Worm (Caenorhabditis elegans) whole organism, L3 larva: ENCODE data around the gene T10D4.14.
"Not testable (repeated sequence)": the region's sequence is repeated elsewhere in the genome, so short reads cannot be mapped to it uniquely, and the experiment has no call there.

Source experiments
- R02D3.7 ChIP-seq: fragments of 150-350 bp; optimal IDR thresholded peaks from 2 replicates; lab custom pipeline; 2014; ENCODE audit warnings: missing biosample characterization, missing genetic modification characterization
- ZK546.5 ChIP-seq: sonication (generic microtip); optimal IDR thresholded peaks from 2 replicates; lab custom pipeline; 2017; ENCODE audit warnings: missing biosample characterization, missing genetic modification characterization
- aly-2 ChIP-seq: fragments of 150-350 bp; optimal IDR thresholded peaks from 2 replicates; lab custom pipeline; 2014; ENCODE audit warnings: missing biosample characterization, missing genetic modification characterization
- ama-1 ChIP-seq: fragments of 150-350 bp; optimal IDR thresholded peaks from 2 replicates; lab custom pipeline; 2018
- ceh-16 ChIP-seq: sonication (generic microtip); optimal IDR thresholded peaks from 2 replicates; lab custom pipeline; 2017; ENCODE audit warnings: missing biosample characterization, missing genetic modification characterization
- ceh-28 ChIP-seq: fragments of 150-350 bp; optimal IDR thresholded peaks from 2 replicates; lab custom pipeline; 2014; ENCODE audit warnings: missing biosample characterization, missing genetic modification reagents, missing genetic modification characterization
- ceh-9 ChIP-seq: sonication (generic microtip); optimal IDR thresholded peaks from 2 replicates; lab custom pipeline; 2018; ENCODE audit warnings: missing biosample characterization, missing genetic modification characterization
- elt-1 ChIP-seq: fragments of 150-350 bp; optimal IDR thresholded peaks from 2 replicates; lab custom pipeline; 2014; ENCODE audit warnings: missing biosample characterization, missing genetic modification characterization
- elt-3 ChIP-seq, 3 experiments: fragments of 150-350 bp in 1 of 3; sonication (generic microtip) in 2 of 3; optimal IDR thresholded peaks; 2 replicates in 2 of 3; 4 replicates in 1 of 3; lab custom pipeline; 2014 to 2017; ENCODE audit warnings: missing biosample characterization in 3 of 3, missing genetic modification characterization in 3 of 3
- eor-1 ChIP-seq, 2 experiments: fragments of 150-350 bp; optimal IDR thresholded peaks; 2 replicates each; lab custom pipeline; 2014 to 2018; ENCODE audit warnings: missing biosample characterization in 2 of 2, missing genetic modification characterization in 2 of 2
- fkh-10 ChIP-seq: sonication (generic microtip); optimal IDR thresholded peaks from 2 replicates; lab custom pipeline; 2017; ENCODE audit warnings: missing biosample characterization, missing genetic modification reagents, missing genetic modification characterization
- fkh-2 ChIP-seq: fragments of 150-350 bp; optimal IDR thresholded peaks from 2 replicates; lab custom pipeline; 2014; ENCODE audit warnings: missing biosample characterization, missing genetic modification reagents, missing genetic modification characterization
- jun-1 ChIP-seq: fragments of 150-350 bp; optimal IDR thresholded peaks from 2 replicates; lab custom pipeline; 2014; ENCODE audit warnings: missing biosample characterization, missing genetic modification reagents, missing genetic modification characterization
- lin-15B ChIP-seq: fragments of 150-350 bp; optimal IDR thresholded peaks from 2 replicates; lab custom pipeline; 2014; ENCODE audit warnings: missing biosample characterization, missing genetic modification characterization
- lsy-12 ChIP-seq: sonication (generic microtip); optimal IDR thresholded peaks from 2 replicates; lab custom pipeline; 2016; ENCODE audit warnings: mild to moderate bottlenecking, missing genetic modification characterization, missing compliant biosample characterization
- mml-1 ChIP-seq: fragments of 150-350 bp; sonication (generic microtip); optimal IDR thresholded peaks from 3 replicates; lab custom pipeline; 2014; ENCODE audit warnings: missing biosample characterization, missing genetic modification characterization
- nhr-12 ChIP-seq: fragments of 150-350 bp; optimal IDR thresholded peaks from 2 replicates; lab custom pipeline; 2014; ENCODE audit warnings: missing biosample characterization, missing genetic modification characterization
- nhr-23 ChIP-seq: fragments of 150-350 bp; optimal IDR thresholded peaks from 2 replicates; lab custom pipeline; 2014; ENCODE audit warnings: missing biosample characterization, missing genetic modification reagents, missing genetic modification characterization
- nhr-43 ChIP-seq: sonication (generic microtip); optimal IDR thresholded peaks from 2 replicates; lab custom pipeline; 2016; ENCODE audit warnings: mild to moderate bottlenecking, missing genetic modification characterization, missing compliant biosample characterization; ENCODE audit not compliant: poor library complexity, severe bottlenecking
- nhr-67 ChIP-seq: fragments of 150-350 bp; optimal IDR thresholded peaks from 2 replicates; lab custom pipeline; 2014; ENCODE audit warnings: missing biosample characterization, missing genetic modification characterization
- nhr-76 ChIP-seq: fragments of 150-350 bp; sonication (generic microtip); optimal IDR thresholded peaks from 5 replicates; lab custom pipeline; 2014; ENCODE audit warnings: missing biosample characterization, missing genetic modification characterization
- nhr-77 ChIP-seq: fragments of 150-350 bp; optimal IDR thresholded peaks from 2 replicates; lab custom pipeline; 2014; ENCODE audit warnings: missing biosample characterization, missing genetic modification characterization
- sea-2 ChIP-seq: fragments of 150-350 bp; sonication (generic microtip); optimal IDR thresholded peaks from 4 replicates; lab custom pipeline; 2014; ENCODE audit warnings: missing biosample characterization, missing genetic modification reagents, missing genetic modification characterization
- skn-1 ChIP-seq: fragments of 150-350 bp; optimal IDR thresholded peaks from 2 replicates; lab custom pipeline; 2014; ENCODE audit warnings: missing biosample characterization, missing genetic modification characterization
- snpc-4 ChIP-seq: fragments of 150-350 bp; optimal IDR thresholded peaks from 2 replicates; lab custom pipeline; 2014; ENCODE audit warnings: missing biosample characterization, missing genetic modification characterization
- tbx-2 ChIP-seq: sonication (generic microtip); optimal IDR thresholded peaks from 2 replicates; lab custom pipeline; 2016; ENCODE audit warnings: mild to moderate bottlenecking, missing genetic modification characterization, missing compliant biosample characterization
- unc-39 ChIP-seq: sonication (generic microtip); optimal IDR thresholded peaks from 4 replicates; lab custom pipeline; 2017; ENCODE audit warnings: missing biosample characterization, missing genetic modification characterization
- unc-62 ChIP-seq: fragments of 150-350 bp; sonication (generic microtip); optimal IDR thresholded peaks from 4 replicates; lab custom pipeline; 2014; ENCODE audit warnings: missing biosample characterization, missing genetic modification reagents, missing genetic modification characterization
- zag-1 ChIP-seq: fragments of 150-350 bp; optimal IDR thresholded peaks from 2 replicates; lab custom pipeline; 2014; ENCODE audit warnings: missing biosample characterization, missing genetic modification characterization
- ztf-11 ChIP-seq: fragments of 150-350 bp; optimal IDR thresholded peaks from 2 replicates; lab custom pipeline; 2014; ENCODE audit warnings: missing biosample characterization, missing genetic modification characterization

T10D4.14 gene

DNA sequence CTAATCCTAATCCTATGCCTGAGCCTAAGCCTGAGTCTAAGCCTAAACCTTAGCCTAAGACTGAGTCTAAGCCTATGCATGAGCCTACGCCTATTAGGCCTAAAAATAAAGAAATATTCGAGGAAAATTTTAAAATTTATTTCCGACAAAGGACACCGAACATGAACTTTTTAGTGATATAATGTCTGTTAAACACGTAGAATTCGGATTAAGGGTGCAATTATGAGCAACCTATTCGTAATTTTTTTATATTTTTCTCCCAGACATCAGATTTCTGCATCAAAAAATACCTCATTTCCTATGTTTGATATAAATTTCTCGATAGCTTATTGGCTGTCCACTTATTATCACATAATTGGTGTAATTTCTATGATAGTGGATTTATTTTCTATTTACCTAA, 37.5 kb upstream of the T10D4.14 start, which contains the start of gene Y27F2A.11:
Y27F2A.11 (plus strand) TSS at position 301 of the 400 bp plus-strand sequence.
- not testable (repeated sequence) for TF ChIP-seq ztf-11 (tag; lab: Kevin White, UChicago); mml-1 (tag; lab: Kevin White, UChicago); sea-2 (GFP tag; lab: Kevin White, UChicago)
- TF ChIP-seq, all 47 proteins: peak for 0; not testable (repeated sequence) for 47

DNA sequence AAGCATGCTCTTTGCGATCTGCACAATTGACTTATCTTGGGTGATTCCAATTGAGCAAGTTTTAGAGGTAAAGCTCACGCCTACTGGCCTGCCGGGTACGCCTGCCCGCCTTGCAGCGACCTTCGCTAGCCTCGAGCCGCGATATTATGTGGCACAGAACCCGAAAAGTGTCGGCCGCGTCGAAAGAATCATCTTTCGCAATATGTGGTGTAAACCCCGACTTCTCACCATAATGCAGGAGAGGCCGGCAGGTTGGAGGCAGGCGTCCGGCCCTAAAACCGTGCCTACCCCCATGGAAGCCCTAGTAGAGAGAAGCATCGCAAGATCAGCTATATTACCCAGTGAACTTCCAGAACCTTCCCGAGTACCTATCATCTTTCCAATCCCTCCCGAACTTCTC, 34.3 kb upstream of the T10D4.14 start:
- TF ChIP-seq elt-3 (tag; optimal IDR thresholded peaks at IDR 0.05; lab: Kevin White, UChicago): no peak
- TF ChIP-seq zag-1: no peak
- no peak for TF ChIP-seq nhr-77 (tag; lab: Kevin White, UChicago)
- TF ChIP-seq aly-2: no peak
- TF ChIP-seq nhr-43 (tag; lab: Kevin White, UChicago): no peak
- TF ChIP-seq R02D3.7 (tag; lab: Kevin White, UChicago): no peak
- TF ChIP-seq eor-1 (tag; optimal IDR thresholded peaks at IDR 0.05; lab: Kevin White, UChicago): no peak
- no peak for TF ChIP-seq lin-15B (tag; lab: Kevin White, UChicago)
- TF ChIP-seq nhr-12 (tag; lab: Kevin White, UChicago): no peak
- no peak for TF ChIP-seq fkh-2 (tag; lab: Kevin White, UChicago)
- no peak for TF ChIP-seq sea-2 (GFP tag; lab: Kevin White, UChicago)

- not testable (repeated sequence) for TF ChIP-seq nhr-12 (tag; lab: Kevin White, UChicago); lsy-12; sea-2 (GFP tag; lab: Kevin White, UChicago)
These were observed 33.3 kb upstream of the T10D4.14 start, which contains the start of gene sri-78 for ce11 chrII:3184858-3185257. Gene sri-78, plus strand, starts transcription at chrII:3185158.

- not testable (repeated sequence) for TF ChIP-seq unc-39 (tag; lab: Kevin White, UChicago); snpc-4; elt-1 (tag; lab: Kevin White, UChicago)
These were observed 31.9 kb upstream of the T10D4.14 start, which contains the start of the genes Y27F2A.6 and Y27F2A.8 for ce11 chrII:3183300-3183840. Gene Y27F2A.6, minus strand, starts transcription at chrII:3183400. Gene Y27F2A.8, plus strand, starts transcription at chrII:3183790.

DNA sequence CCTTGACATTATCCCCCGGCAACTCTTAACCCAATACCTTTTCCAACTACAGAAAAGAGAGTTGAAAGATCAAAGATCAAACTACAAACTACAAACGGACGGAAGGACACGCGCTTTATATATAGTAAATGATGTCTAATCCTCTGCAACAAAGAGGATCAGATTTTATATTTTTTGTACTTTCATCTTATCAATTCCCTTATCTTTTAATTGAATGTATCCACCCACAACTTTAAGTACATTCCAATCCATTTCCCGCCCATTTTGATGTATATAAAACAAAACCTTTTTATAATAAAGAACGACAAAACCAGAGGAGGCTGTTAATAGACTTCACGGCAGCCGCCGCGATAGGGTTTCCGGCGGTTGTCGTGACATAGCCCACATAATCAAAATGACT, 26.1 kb upstream of the T10D4.14 start, which contains the start of gene sri-40:
sri-40 (plus strand) TSS at position 301 of the 400 bp plus-strand sequence.
- not testable (repeated sequence) for TF ChIP-seq fkh-10 (GFP tag; lab: Kevin White, UChicago); ZK546.5; ama-1

DNA sequence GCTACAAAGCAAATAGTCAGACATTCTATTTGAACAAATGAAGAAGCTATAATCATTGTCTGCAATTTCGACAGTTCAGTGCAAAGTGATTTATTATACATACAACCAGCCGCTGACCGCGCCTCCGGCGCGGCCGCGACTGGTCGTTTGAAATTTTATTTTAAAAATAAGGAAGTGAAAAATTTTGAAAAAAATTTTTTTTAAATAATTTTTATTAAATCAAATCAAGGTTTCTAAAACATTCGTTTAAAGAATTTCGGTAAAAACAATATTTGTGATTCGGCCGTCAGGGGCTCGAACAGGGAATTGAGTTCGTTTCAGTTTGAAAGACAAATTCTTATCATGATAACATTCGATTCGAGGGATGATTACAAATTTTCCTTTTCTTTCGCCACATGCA, 20.7 kb upstream of the T10D4.14 start, which contains the start of gene Y27F2A.10:
Y27F2A.10 (minus strand) TSS at position 101 of the 400 bp plus-strand sequence.
- TF ChIP-seq tbx-2 (tag; lab: Kevin White, UChicago) (no peak), ceh-28 (tag; lab: Kevin White, UChicago) (no peak), sea-2 (GFP tag; lab: Kevin White, UChicago) (no peak), R02D3.7 (tag; lab: Kevin White, UChicago) (no peak), ceh-9 (tag; lab: Kevin White, UChicago) (no peak), ztf-11 (tag; lab: Kevin White, UChicago) (no peak), nhr-67 (tag; lab: Kevin White, UChicago) (no peak), skn-1 (no peak), nhr-77 (tag; lab: Kevin White, UChicago) (no peak)

DNA sequence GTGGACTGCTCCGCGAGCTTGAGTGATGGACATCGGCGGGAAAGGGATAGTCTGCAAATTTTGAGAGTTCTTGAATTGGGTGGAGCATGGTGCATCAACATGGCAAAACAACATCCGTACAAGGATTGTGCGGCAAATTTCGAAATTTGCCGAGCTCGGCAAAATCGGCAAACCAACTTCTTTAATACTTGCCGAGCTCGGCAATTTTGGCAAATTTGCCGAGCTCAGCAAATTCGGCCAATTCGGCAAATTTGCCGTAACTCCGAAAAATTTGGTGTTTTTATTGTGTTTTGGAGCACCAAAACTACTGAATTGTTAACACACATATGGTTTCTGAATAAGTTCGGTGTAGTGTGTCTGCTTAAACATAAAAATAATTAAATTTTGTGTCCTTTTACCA, 18.6 kb upstream of the T10D4.14 start, which contains the start of gene fbxc-55:
fbxc-55 (minus strand) TSS at position 101 of the 400 bp plus-strand sequence.
- TF ChIP-seq ceh-16 (no peak), fkh-10 (GFP tag; lab: Kevin White, UChicago) (no peak), R02D3.7 (tag; lab: Kevin White, UChicago) (no peak), snpc-4 (no peak), eor-1 (tag; optimal IDR thresholded peaks at IDR 0.05; lab: Kevin White, UChicago) (no peak), aly-2 (no peak), nhr-23 (tag; lab: Kevin White, UChicago) (no peak), jun-1 (tag; lab: Kevin White, UChicago) (no peak), elt-3 (tag; optimal IDR thresholded peaks at IDR 0.05; lab: Kevin White, UChicago) (no peak), nhr-76 (tag; lab: Kevin White, UChicago) (no peak), unc-62 (GFP tag; lab: Kevin White, UChicago) (no peak)
